Worm (Caenorhabditis elegans) whole organism, late embryonic: ENCODE measurements around the gene flor-1.

Source experiments
- C08G9.2 ChIP-seq: sonication (generic microtip); optimal IDR thresholded peaks from 2 replicates; lab custom pipeline; 2016; ENCODE audit warnings: mild to moderate bottlenecking, missing genetic modification characterization, moderate library complexity, missing compliant biosample characterization
- F13H6.1 ChIP-seq: sonication (generic microtip); optimal IDR thresholded peaks from 2 replicates; lab custom pipeline; 2016; ENCODE audit warnings: missing genetic modification characterization, missing compliant biosample characterization
- K09A11.1 ChIP-seq: sonication (generic microtip); optimal IDR thresholded peaks from 2 replicates; lab custom pipeline; 2017; ENCODE audit warnings: antibody characterized with exemption, mild to moderate bottlenecking, missing genetic modification characterization, missing compliant biosample characterization; ENCODE audit not compliant: insufficient read depth
- T23F11.4 ChIP-seq: fragments of 200-800 bp; sonication (Bioruptor generic); optimal IDR thresholded peaks from 2 replicates; lab custom pipeline; 2018; ENCODE audit warnings: mild to moderate bottlenecking, missing genetic modification characterization, missing compliant biosample characterization
- ceh-18 ChIP-seq: sonication (generic microtip); optimal IDR thresholded peaks from 2 replicates; lab custom pipeline; 2016; ENCODE audit warnings: missing genetic modification characterization, missing compliant biosample characterization
- ceh-19 ChIP-seq: fragments of 200-800 bp; sonication (Bioruptor generic); optimal IDR thresholded peaks from 2 replicates; lab custom pipeline; 2018; ENCODE audit warnings: mild to moderate bottlenecking, missing genetic modification characterization, missing compliant biosample characterization
- dmd-4 ChIP-seq: sonication (generic microtip); optimal IDR thresholded peaks from 2 replicates; lab custom pipeline; 2016; ENCODE audit warnings: borderline replicate concordance, missing genetic modification characterization, missing compliant biosample characterization
- eyg-1 ChIP-seq: sonication (generic microtip); optimal IDR thresholded peaks from 2 replicates; lab custom pipeline; 2016; ENCODE audit warnings: missing genotype, missing genetic modification characterization, missing compliant biosample characterization
- fkh-6 ChIP-seq: sonication (generic microtip); optimal IDR thresholded peaks from 2 replicates; lab custom pipeline; 2016; ENCODE audit warnings: missing genetic modification characterization, missing compliant biosample characterization
- gmeb-2 ChIP-seq: sonication (generic microtip); optimal IDR thresholded peaks from 2 replicates; lab custom pipeline; 2016; ENCODE audit warnings: missing genetic modification characterization, inconsistent platforms, missing compliant biosample characterization
- hlh-13 ChIP-seq: fragments of 200-800 bp; sonication (Bioruptor generic); optimal IDR thresholded peaks from 2 replicates; lab custom pipeline; 2018; ENCODE audit warnings: mild to moderate bottlenecking, missing genetic modification characterization, missing compliant biosample characterization
- hlh-15 ChIP-seq: sonication (generic microtip); optimal IDR thresholded peaks from 2 replicates; lab custom pipeline; 2016; ENCODE audit warnings: missing genetic modification characterization, missing compliant biosample characterization
- hlh-8 ChIP-seq: sonication (generic microtip); optimal IDR thresholded peaks from 2 replicates; lab custom pipeline; 2016; ENCODE audit warnings: missing genotype, missing genetic modification characterization, missing compliant biosample characterization
- mec-3 ChIP-seq: sonication (generic microtip); optimal IDR thresholded peaks from 2 replicates; lab custom pipeline; 2016; ENCODE audit warnings: borderline replicate concordance, missing genetic modification characterization, missing compliant biosample characterization
- nfya-1 ChIP-seq: sonication (generic microtip); optimal IDR thresholded peaks from 2 replicates; lab custom pipeline; 2017; ENCODE audit warnings: missing genetic modification characterization, mild to moderate bottlenecking, missing compliant biosample characterization, antibody characterized with exemption, moderate library complexity
- npax-4 ChIP-seq: sonication (generic microtip); optimal IDR thresholded peaks from 2 replicates; lab custom pipeline; 2016; ENCODE audit warnings: missing genetic modification characterization, missing compliant biosample characterization
- pat-9 ChIP-seq: fragments of 200-800 bp; sonication (Bioruptor generic); optimal IDR thresholded peaks from 2 replicates; lab custom pipeline; 2018; ENCODE audit warnings: mild to moderate bottlenecking, missing genetic modification characterization, moderate library complexity, missing compliant biosample characterization
- pha-2 ChIP-seq: sonication (generic microtip); optimal IDR thresholded peaks from 2 replicates; lab custom pipeline; 2017; ENCODE audit warnings: mild to moderate bottlenecking, missing genetic modification characterization, missing compliant biosample characterization
- sdc-2 ChIP-seq: sonication (generic microtip); optimal IDR thresholded peaks from 2 replicates; lab custom pipeline; 2016; ENCODE audit warnings: missing genotype, missing genetic modification characterization, missing compliant biosample characterization
- sox-4 ChIP-seq: sonication (generic microtip); optimal IDR thresholded peaks from 2 replicates; lab custom pipeline; 2017; ENCODE audit warnings: mild to moderate bottlenecking, missing genetic modification characterization, inconsistent platforms, missing compliant biosample characterization
- tbx-2 ChIP-seq: sonication (generic microtip); optimal IDR thresholded peaks from 2 replicates; lab custom pipeline; 2016; ENCODE audit warnings: missing genetic modification characterization, missing compliant biosample characterization
- tbx-7 ChIP-seq: sonication (generic microtip); optimal IDR thresholded peaks from 2 replicates; lab custom pipeline; 2016; ENCODE audit warnings: missing genotype, missing genetic modification characterization, missing compliant biosample characterization
- unc-42 ChIP-seq: sonication (generic microtip); optimal IDR thresholded peaks from 2 replicates; lab custom pipeline; 2016; ENCODE audit warnings: missing genotype, missing genetic modification characterization, missing compliant biosample characterization
- unc-86 ChIP-seq: sonication (generic microtip); optimal IDR thresholded peaks from 2 replicates; lab custom pipeline; 2016; ENCODE audit warnings: missing genetic modification characterization, missing compliant biosample characterization

flor-1 gene

ce11 chrV:15069435-15069985, 49.9 kb downstream of the flor-1 start:
- TF ChIP-seq ceh-19 (GFP tag; lab: Kevin White, UChicago) (no peak), sox-4 (tag; lab: Kevin White, UChicago) (no peak), F13H6.1 (tag; lab: Kevin White, UChicago) (no peak), ceh-18 (tag; lab: Kevin White, UChicago) (no peak), unc-42 (tag; lab: Kevin White, UChicago) (peak; percentile 73), tbx-2 (tag; lab: Kevin White, UChicago) (no peak)

ce11 chrV:15068378-15068777, 51.0 kb downstream of the flor-1 start, which contains the start of gene dnj-3:
Gene dnj-3 (plus strand): TSS chrV:15068678.
- no peak for TF ChIP-seq T23F11.4
- TF ChIP-seq tbx-7 (tag; lab: Kevin White, UChicago): no peak
- no peak for TF ChIP-seq eyg-1 (tag; lab: Kevin White, UChicago)
- no peak for TF ChIP-seq mec-3
- no peak for TF ChIP-seq hlh-8 (tag; lab: Kevin White, UChicago)
- no peak for TF ChIP-seq npax-4
- no peak for TF ChIP-seq pat-9 (tag; lab: Kevin White, UChicago)
- TF ChIP-seq hlh-15: no peak
- TF ChIP-seq dmd-4 (tag; lab: Kevin White, UChicago): no peak
- TF ChIP-seq fkh-6 (tag; lab: Kevin White, UChicago): no peak
- TF ChIP-seq C08G9.2: no peak
- TF ChIP-seq tbx-2 (tag; lab: Kevin White, UChicago): no peak
- TF ChIP-seq hlh-13: no peak
- TF ChIP-seq K09A11.1 (tag; lab: Kevin White, UChicago): no peak
- no peak for TF ChIP-seq unc-86 (tag; lab: Kevin White, UChicago)
- TF ChIP-seq pha-2 (tag; lab: Kevin White, UChicago): no peak
- TF ChIP-seq F13H6.1 (tag; lab: Kevin White, UChicago): no peak
- no peak for TF ChIP-seq nfya-1
- TF ChIP-seq sox-4 (tag; lab: Kevin White, UChicago): no peak

DNA sequence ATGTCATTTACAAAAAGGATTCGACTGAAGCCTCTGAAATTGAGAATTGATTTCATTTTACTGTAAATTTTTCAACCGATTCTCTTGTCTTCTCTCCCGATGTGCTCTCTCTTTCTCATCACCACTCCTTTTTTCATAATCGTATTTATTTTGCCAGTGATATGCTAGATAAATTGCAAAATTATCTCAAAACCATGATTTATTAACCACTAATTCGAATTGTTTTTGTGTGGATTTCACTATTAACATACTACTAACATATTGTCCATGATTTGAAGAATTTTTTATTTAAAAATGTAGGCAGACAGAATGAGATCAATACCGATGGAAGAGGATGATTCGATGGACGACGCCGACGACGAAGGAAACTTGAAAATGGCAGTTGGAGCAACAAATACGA, 52.3 kb downstream of the flor-1 start, which contains the start of gene C25D7.10:
Gene C25D7.10 (plus strand): TSS at position 301 of the 400 bp plus-strand sequence.
- TF ChIP-seq fkh-6 (tag; lab: Kevin White, UChicago): no peak
- no peak for TF ChIP-seq gmeb-2
- no peak for TF ChIP-seq sdc-2 (tag; lab: Kevin White, UChicago)
